Fruit fly (Drosophila melanogaster): ENCODE results near the gene nkd.

DNA sequence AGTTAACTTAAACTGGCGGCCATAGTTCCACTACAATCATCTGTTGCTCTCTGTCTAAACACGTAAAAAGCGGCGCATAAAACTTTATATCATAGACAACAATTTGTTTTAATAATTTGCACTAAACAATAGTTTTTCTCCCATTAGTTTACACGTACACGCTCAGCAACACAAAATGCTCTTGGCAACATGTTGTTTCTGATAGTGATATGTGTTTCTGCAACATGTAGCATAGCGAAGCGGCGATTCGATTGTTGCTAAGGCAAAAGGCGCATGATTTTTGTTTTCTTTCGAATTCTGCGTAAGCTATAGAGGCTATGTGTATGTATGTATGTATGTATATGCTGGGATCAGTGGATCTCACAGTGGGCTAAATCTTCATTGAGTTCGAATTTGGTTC is 41.1 kb downstream of the nkd start:
- TF ChIP-seq insv (optimal IDR thresholded peaks at IDR 0.05) (no peak), psq (optimal IDR thresholded peaks at IDR 0.05) (no peak), h (optimal IDR thresholded peaks at IDR 0.05) (no peak)
